Worm (Caenorhabditis elegans): ENCODE data around the gene F56D5.9.

Gene F56D5.9

DNA sequence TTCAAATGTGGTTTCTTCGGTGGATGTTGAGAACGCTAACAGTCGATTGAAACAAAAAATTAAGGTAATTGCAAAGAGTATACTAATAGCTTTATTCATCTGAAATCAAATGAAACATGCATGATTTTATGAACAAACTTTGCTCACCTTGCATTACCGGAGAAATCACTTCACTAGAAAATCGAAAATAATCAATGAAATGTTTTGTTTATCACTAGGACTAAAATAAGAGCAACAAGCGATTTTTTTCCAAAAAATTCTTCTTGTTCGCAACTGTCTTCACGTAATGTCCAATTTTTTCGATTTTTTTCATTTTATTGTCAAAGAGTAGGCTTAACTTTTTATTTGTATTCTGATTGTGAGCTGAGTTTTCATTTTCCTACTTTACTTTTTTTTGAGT, at the start of gene F56D5.9:
Gene F56D5.9 (minus strand): TSS at position 101 of the 400 bp plus-strand sequence.
- TF ChIP-seq athp-1 (tag; optimal IDR thresholded peaks at IDR 0.05): no peak
- TF ChIP-seq nhr-120 (GFP tag; IDR thresholded peaks at IDR 0.05): no peak
- no peak for TF ChIP-seq egl-18 (GFP tag; IDR thresholded peaks at IDR 0.05)
- TF ChIP-seq lin-35 (GFP tag; optimal IDR thresholded peaks at IDR 0.05): no peak
- TF ChIP-seq xnd-1 (tag; optimal IDR thresholded peaks at IDR 0.05): no peak
- TF ChIP-seq C17E4.6 (GFP tag; IDR thresholded peaks at IDR 0.05): no peak

DNA sequence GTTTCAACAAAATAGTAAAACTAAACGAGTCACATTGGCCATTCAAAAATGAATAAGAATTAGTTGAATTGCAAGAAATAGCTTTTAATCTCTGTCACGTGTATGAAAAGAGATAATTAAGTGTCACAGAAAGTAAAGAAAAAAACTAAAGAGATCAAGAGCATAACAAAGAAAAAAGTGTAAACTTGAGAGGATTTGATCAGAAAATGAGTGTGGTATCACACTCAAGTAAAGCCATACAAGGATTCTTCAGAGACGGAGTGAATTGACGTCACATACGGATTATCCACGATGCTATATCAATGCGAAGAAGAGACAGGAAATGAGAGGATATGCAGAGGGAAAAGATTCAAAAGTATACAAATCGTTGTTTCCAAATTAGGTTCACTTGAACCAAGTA, 47.0 kb upstream of the F56D5.9 start:
- no peak for TF ChIP-seq F22D6.2 (tag; optimal IDR thresholded peaks at IDR 0.05)
- no peak for TF ChIP-seq F57C9.4 (tag; optimal IDR thresholded peaks at IDR 0.05)
- TF ChIP-seq attf-3 (GFP tag; conservative IDR thresholded peaks at IDR 0.05): no peak
- no peak for TF ChIP-seq akir-1 (GFP tag; optimal IDR thresholded peaks at IDR 0.05)
- TF ChIP-seq gei-17 (GFP tag; optimal IDR thresholded peaks at IDR 0.05): no peak
- no peak for TF ChIP-seq F37B4.10 (GFP tag; IDR thresholded peaks at IDR 0.05)
- no peak for TF ChIP-seq bed-1 (GFP tag; IDR thresholded peaks at IDR 0.05)
- no peak for TF ChIP-seq ZK185.1 (tag; optimal IDR thresholded peaks at IDR 0.05; ENCODE audit: poor library complexity, severe bottlenecking)
- no peak for TF ChIP-seq sea-2 (GFP tag; IDR thresholded peaks at IDR 0.05)
- no peak for TF ChIP-seq ceh-100 (GFP tag; IDR thresholded peaks at IDR 0.05)
- TF ChIP-seq pha-4 (tag; optimal IDR thresholded peaks at IDR 0.05): no peak
- TF ChIP-seq fkh-3 (tag; optimal IDR thresholded peaks at IDR 0.05): no peak
- no peak for TF ChIP-seq hsf-1 (GFP tag; IDR thresholded peaks at IDR 0.05)
- no peak for TF ChIP-seq zim-3 (tag; optimal IDR thresholded peaks at IDR 0.05)

DNA sequence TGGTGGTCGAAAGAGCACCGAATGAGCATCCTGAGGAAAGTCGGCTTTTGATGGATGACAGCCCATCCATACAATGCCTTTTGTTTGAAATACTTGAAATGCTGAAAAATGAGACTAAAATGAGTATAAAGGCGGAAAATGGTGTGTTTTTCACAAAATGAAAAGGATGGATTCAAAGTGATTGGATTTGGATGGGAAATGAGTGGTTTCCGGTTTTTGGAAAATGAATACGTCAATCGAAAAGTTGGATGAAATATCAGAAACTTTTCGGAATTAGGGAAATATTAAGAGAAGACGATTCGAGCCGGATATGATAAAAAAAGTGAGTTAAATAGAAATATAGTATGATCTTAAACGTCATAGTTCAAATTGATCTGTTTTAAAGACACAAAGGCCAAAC, 45.1 kb upstream of the F56D5.9 start, which contains the start of gene F38E11.6:
Gene F38E11.6 (minus strand): TSS at position 101 of the 400 bp plus-strand sequence.
- TF ChIP-seq tlf-1 (GFP tag; optimal IDR thresholded peaks at IDR 0.05) (no peak), F49E8.2 (tag; optimal IDR thresholded peaks at IDR 0.05; ENCODE audit: insufficient read depth) (no peak), ztf-25 (GFP tag; IDR thresholded peaks at IDR 0.05) (no peak), attf-3 (GFP tag; conservative IDR thresholded peaks at IDR 0.05) (no peak), Y56A3A.18 (GFP tag; IDR thresholded peaks at IDR 0.05) (no peak), tbx-9 (tag; optimal IDR thresholded peaks at IDR 0.05; ENCODE audit: borderline replicate concordance) (no peak), pha-4 (tag; optimal IDR thresholded peaks at IDR 0.05) (no peak), hmg-20 (GFP tag; IDR thresholded peaks at IDR 0.05) (no peak), ceh-79 (tag; optimal IDR thresholded peaks at IDR 0.05) (no peak), F22D6.2 (tag; optimal IDR thresholded peaks at IDR 0.05) (no peak), bed-2 (GFP tag; IDR thresholded peaks at IDR 0.05) (no peak), snpc-1.1 (tag; optimal IDR thresholded peaks at IDR 0.05; ENCODE audit: insufficient read depth) (no peak)

ce11 chrIV:9464345-9464783, 42.1 kb upstream of the F56D5.9 start:
- 0 out of 2 replicates have a peak, but pooled peaks have one; percentile 41 for TF ChIP-seq ekl-4 (GFP tag; IDR thresholded peaks at IDR 0.05)
- TF ChIP-seq attf-6 (GFP tag; IDR thresholded peaks at IDR 0.05): peak; percentile 90; the same call in 1 of the 2 replicates
- peak; percentile 67 for TF ChIP-seq lin-26 (GFP tag; IDR thresholded peaks at IDR 0.05)
- TF ChIP-seq attf-3 (GFP tag; conservative IDR thresholded peaks at IDR 0.05): 0 out of 2 replicates have a peak, but pooled peaks have one; percentile 14
- no peak for TF ChIP-seq tbx-9 (tag; optimal IDR thresholded peaks at IDR 0.05; ENCODE audit: borderline replicate concordance)
- peak; percentile 45 for TF ChIP-seq lsl-1 (GFP tag; optimal IDR thresholded peaks at IDR 0.05)
- TF ChIP-seq nfyb-1 (GFP tag; IDR thresholded peaks at IDR 0.05): no peak
- peak; percentile 84 for TF ChIP-seq him-1 (tag; optimal IDR thresholded peaks at IDR 0.05)
- peak; percentile 79 for TF ChIP-seq pbrm-1 (GFP tag; IDR thresholded peaks at IDR 0.05)
- TF ChIP-seq snpc-1.1 (tag; optimal IDR thresholded peaks at IDR 0.05; ENCODE audit: insufficient read depth): peak; percentile 95
- TF ChIP-seq lin-54 (GFP tag; optimal IDR thresholded peaks at IDR 0.05): no peak
- peak; percentile 88 for TF ChIP-seq snpc-3.4 (tag; optimal IDR thresholded peaks at IDR 0.05)
- TF ChIP-seq rpc-1 (optimal IDR thresholded peaks at IDR 0.05): no peak
- TF ChIP-seq rpc-1 (tag; optimal IDR thresholded peaks at IDR 0.05): peak; percentile 9
- TF ChIP-seq B0035.1 (tag; optimal IDR thresholded peaks at IDR 0.05): no peak
- TF ChIP-seq B0019.2 (GFP tag; conservative IDR thresholded peaks at IDR 0.05): 0 out of 2 replicates have a peak, but pooled peaks have one; percentile 16
- peak; percentile 29; the same call in 1 of the 2 replicates for TF ChIP-seq hsf-1 (GFP tag; IDR thresholded peaks at IDR 0.05)
- TF ChIP-seq snpc-4 (GFP tag; optimal IDR thresholded peaks at IDR 0.05): peak; percentile 91
- peak; percentile 89 to 96 (median 93) for TF ChIP-seq snpc-4 (tag; optimal IDR thresholded peaks at IDR 0.05)
